Worm (Caenorhabditis elegans): Measurements from ENCODE around the gene C37E2.2.

ce11 chrX:14134883-14135282 is 41.0 kb upstream of the C37E2.2 start:
- no peak for TF ChIP-seq nhr-77 (tag; optimal IDR thresholded peaks at IDR 0.05)
- TF ChIP-seq jun-1 (tag; optimal IDR thresholded peaks at IDR 0.05): no peak
- no peak for TF ChIP-seq hlh-17 (GFP tag; optimal IDR thresholded peaks at IDR 0.05; ENCODE audit: borderline replicate concordance)
- TF ChIP-seq grh-1 (GFP tag; IDR thresholded peaks at IDR 0.05): no peak
- TF ChIP-seq nhr-11 (tag; optimal IDR thresholded peaks at IDR 0.05): no peak
- no peak for TF ChIP-seq hpl-2 (GFP tag; optimal IDR thresholded peaks at IDR 0.05)
- no peak for TF ChIP-seq mef-2 (tag; optimal IDR thresholded peaks at IDR 0.05)
- no peak for TF ChIP-seq pqm-1 (tag; optimal IDR thresholded peaks at IDR 0.05)
- TF ChIP-seq mdl-1 (tag; optimal IDR thresholded peaks at IDR 0.05): no peak
- no peak for TF ChIP-seq snpc-4 (tag; optimal IDR thresholded peaks at IDR 0.05)

Measured in whole organism, L1 larva.